Worm (Caenorhabditis elegans): ENCODE measurements around the gene F41G3.5.

F41G3.5 gene

DNA sequence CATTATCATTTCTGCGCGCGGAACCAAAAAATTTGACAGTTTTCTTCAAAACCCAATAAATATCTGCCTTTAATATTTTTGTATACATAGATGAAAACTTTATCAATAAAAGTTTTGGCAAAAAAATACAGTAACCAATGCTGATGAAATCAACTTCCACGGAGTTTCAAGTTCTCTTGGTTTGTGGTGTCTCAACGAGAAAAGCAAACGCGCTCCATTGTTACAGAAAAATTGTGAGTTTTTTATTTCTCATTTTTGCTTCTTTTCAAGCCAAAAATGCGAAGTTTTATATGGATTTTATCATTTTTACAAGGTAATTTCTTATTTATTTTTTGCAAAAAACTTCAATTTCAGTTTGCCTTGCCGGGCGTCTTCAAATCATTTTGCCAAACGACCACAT is 11.8 kb upstream of the F41G3.5 start, which contains the start of gene T14B4.3 (continued):
- TF ChIP-seq unc-86 (tag; optimal IDR thresholded peaks at IDR 0.05) (peak; percentile 15), unc-42 (tag; optimal IDR thresholded peaks at IDR 0.05) (peak; percentile 44), hlh-8 (tag; optimal IDR thresholded peaks at IDR 0.05) (peak; percentile 75), fax-1 (tag; optimal IDR thresholded peaks at IDR 0.05) (peak; percentile 84), zip-5 (tag; optimal IDR thresholded peaks at IDR 0.05) (peak; percentile 73), tbx-2 (tag; optimal IDR thresholded peaks at IDR 0.05) (peak; percentile 91), lim-6 (tag; optimal IDR thresholded peaks at IDR 0.05) (peak; percentile 48), odd-2 (tag; optimal IDR thresholded peaks at IDR 0.05) (no peak), rnt-1 (tag; optimal IDR thresholded peaks at IDR 0.05) (peak; percentile 49), hlh-15 (tag; optimal IDR thresholded peaks at IDR 0.05) (no peak), ceh-34 (tag; optimal IDR thresholded peaks at IDR 0.05) (peak; percentile 58), ceh-19 (GFP tag; optimal IDR thresholded peaks at IDR 0.05) (no peak)

DNA sequence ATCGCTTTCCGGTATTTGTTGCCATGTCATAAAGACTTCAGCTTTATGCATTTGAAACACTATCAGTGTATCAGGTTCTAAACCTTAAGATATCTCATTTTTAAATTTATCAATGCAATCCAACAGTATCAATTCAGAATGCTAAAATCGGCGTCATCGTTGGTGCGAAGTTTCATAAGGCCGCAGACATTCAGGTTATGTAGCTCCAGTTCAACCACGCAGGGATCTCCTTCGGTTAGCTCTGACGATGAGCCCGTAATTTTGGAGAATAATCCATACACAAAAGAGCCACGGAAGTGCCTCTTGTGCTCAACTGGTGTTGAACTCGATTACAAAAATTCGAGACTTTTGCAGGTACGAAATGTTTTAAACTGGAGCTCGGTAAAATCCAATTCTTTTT is 10.4 kb upstream of the F41G3.5 start, which contains the start of gene mrps-18.C:
mrps-18.C (plus strand) TSS at position 138 of the 400 bp plus-strand sequence.
- TF ChIP-seq lin-11 (tag; optimal IDR thresholded peaks at IDR 0.05) (no peak), sox-2 (GFP tag; IDR thresholded peaks at IDR 0.05) (no peak), ceh-22 (tag; optimal IDR thresholded peaks at IDR 0.05) (no peak), K02D7.2 (tag; optimal IDR thresholded peaks at IDR 0.05) (no peak), lim-6 (tag; optimal IDR thresholded peaks at IDR 0.05) (no peak), pat-9 (tag; optimal IDR thresholded peaks at IDR 0.05) (no peak), npax-4 (tag; optimal IDR thresholded peaks at IDR 0.05) (no peak), ceh-2 (tag; optimal IDR thresholded peaks at IDR 0.05) (no peak), odd-2 (tag; optimal IDR thresholded peaks at IDR 0.05) (no peak), ama-1 (optimal IDR thresholded peaks at IDR 0.05) (no peak), C38D4.7 (GFP tag; optimal IDR thresholded peaks at IDR 0.05) (no peak), Y22D7AL.16 (tag; optimal IDR thresholded peaks at IDR 0.05) (no peak), ceh-14 (tag; optimal IDR thresholded peaks at IDR 0.05) (no peak), ceh-9 (tag; optimal IDR thresholded peaks at IDR 0.05) (no peak), gmeb-2 (tag; optimal IDR thresholded peaks at IDR 0.05) (no peak), zip-5 (tag; optimal IDR thresholded peaks at IDR 0.05) (no peak), hlh-15 (tag; optimal IDR thresholded peaks at IDR 0.05) (no peak), pqm-1 (tag; optimal IDR thresholded peaks at IDR 0.05) (no peak), elt-4 (tag; optimal IDR thresholded peaks at IDR 0.05) (no peak), tbx-7 (tag; optimal IDR thresholded peaks at IDR 0.05) (no peak)

DNA sequence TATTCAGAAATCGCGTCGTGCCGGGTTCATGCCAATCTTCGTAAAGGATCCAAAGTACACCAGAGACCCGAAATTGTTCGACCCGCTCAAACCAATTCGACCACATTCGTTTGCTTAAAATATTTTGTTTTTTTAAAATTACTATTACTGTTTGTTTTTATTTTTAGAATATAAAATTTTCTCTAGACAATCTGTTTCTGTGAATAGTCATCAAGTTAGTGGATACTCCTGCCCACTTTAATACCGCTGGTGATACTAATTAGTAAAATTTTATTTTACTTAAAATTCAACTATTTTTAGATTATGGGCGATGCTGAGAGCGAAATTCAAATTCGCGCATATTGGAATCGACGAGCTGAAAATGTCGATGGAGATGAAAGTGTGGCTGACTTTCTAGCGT is 9.9 kb upstream of the F41G3.5 start, which contains the start of gene T14B4.1:
T14B4.1 (plus strand) TSS at position 301 of the 400 bp plus-strand sequence.
- TF ChIP-seq odd-2 (tag; optimal IDR thresholded peaks at IDR 0.05) (no peak), sox-4 (tag; optimal IDR thresholded peaks at IDR 0.05) (no peak), mec-3 (tag; optimal IDR thresholded peaks at IDR 0.05; ENCODE audit: borderline replicate concordance) (no peak), tbx-2 (tag; optimal IDR thresholded peaks at IDR 0.05) (no peak), hlh-8 (tag; optimal IDR thresholded peaks at IDR 0.05) (no peak), ahr-1 (tag; optimal IDR thresholded peaks at IDR 0.05) (no peak), elt-4 (tag; optimal IDR thresholded peaks at IDR 0.05) (no peak), hlh-15 (tag; optimal IDR thresholded peaks at IDR 0.05) (no peak), unc-55 (GFP tag; optimal IDR thresholded peaks at IDR 0.05) (no peak), ama-1 (optimal IDR thresholded peaks at IDR 0.05) (no peak), che-1 (tag; optimal IDR thresholded peaks at IDR 0.05) (no peak), elt-2 (tag; optimal IDR thresholded peaks at IDR 0.05) (no peak)

DNA sequence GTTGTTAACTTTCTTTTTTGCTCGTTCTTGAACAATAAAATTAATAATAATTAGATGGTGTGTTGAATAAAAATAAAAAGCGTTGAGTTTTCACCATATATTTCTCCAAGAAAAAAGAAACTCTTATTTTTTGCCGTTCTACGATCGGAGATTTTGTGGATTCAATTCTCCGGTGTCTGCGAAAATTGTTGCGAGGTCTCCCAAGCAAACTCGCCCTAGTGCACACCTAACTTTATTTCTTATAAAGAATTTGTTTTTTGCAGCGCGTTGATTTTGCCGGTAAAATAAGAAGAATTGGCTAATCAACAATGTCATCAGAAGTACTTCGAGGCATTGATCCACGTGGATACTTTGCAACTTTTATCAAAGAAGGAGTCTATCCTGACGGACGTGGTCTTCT is 5.1 kb upstream of the F41G3.5 start, which contains the start of gene exos-8:
exos-8 (plus strand) TSS at position 264 of the 400 bp plus-strand sequence.
- no peak for TF ChIP-seq ceh-48 (tag; optimal IDR thresholded peaks at IDR 0.05)
- no peak for TF ChIP-seq pat-9 (tag; optimal IDR thresholded peaks at IDR 0.05)
- TF ChIP-seq ref-2 (tag; optimal IDR thresholded peaks at IDR 0.05), result peak; percentile 95
- TF ChIP-seq K02D7.2 (tag; optimal IDR thresholded peaks at IDR 0.05), result no peak
- no peak for TF ChIP-seq lin-11 (tag; optimal IDR thresholded peaks at IDR 0.05)
- no peak for TF ChIP-seq unc-3 (GFP tag; conservative IDR thresholded peaks at IDR 0.05)
- TF ChIP-seq unc-3 (tag; optimal IDR thresholded peaks at IDR 0.05), result peak; percentile 64
- no peak for TF ChIP-seq dve-1 (tag; optimal IDR thresholded peaks at IDR 0.05)
- TF ChIP-seq mec-3 (tag; optimal IDR thresholded peaks at IDR 0.05; ENCODE audit: borderline replicate concordance), result no peak
- peak; percentile 11 for TF ChIP-seq T23F11.4 (GFP tag; optimal IDR thresholded peaks at IDR 0.05)
- TF ChIP-seq elt-4 (tag; optimal IDR thresholded peaks at IDR 0.05), result no peak
- peak; percentile 49 for TF ChIP-seq unc-86 (tag; optimal IDR thresholded peaks at IDR 0.05)
- no peak for TF ChIP-seq npax-4 (tag; optimal IDR thresholded peaks at IDR 0.05)
- TF ChIP-seq ceh-6 (GFP tag; optimal IDR thresholded peaks at IDR 0.05), result no peak
- TF ChIP-seq sdc-2 (tag; optimal IDR thresholded peaks at IDR 0.05), result no peak
- no peak for TF ChIP-seq nhr-11 (tag; optimal IDR thresholded peaks at IDR 0.05)
- peak; percentile 67 for TF ChIP-seq ceh-19 (GFP tag; optimal IDR thresholded peaks at IDR 0.05)
- peak; percentile 74 for TF ChIP-seq lim-6 (tag; optimal IDR thresholded peaks at IDR 0.05)
- TF ChIP-seq che-1 (tag; optimal IDR thresholded peaks at IDR 0.05), result no peak
- TF ChIP-seq pha-2 (tag; optimal IDR thresholded peaks at IDR 0.05), result no peak
- peak; percentile 39 for TF ChIP-seq hlh-6 (tag; optimal IDR thresholded peaks at IDR 0.05)
- TF ChIP-seq K09A11.1 (tag; optimal IDR thresholded peaks at IDR 0.05; ENCODE audit: insufficient read depth), result no peak
- no peak for TF ChIP-seq ceh-24 (tag; optimal IDR thresholded peaks at IDR 0.05)

Measured in whole organism, late embryonic.